Fruit fly (Drosophila melanogaster): ENCODE measurements around the gene Girdin.

- TF ChIP-seq usp (GFP tag; optimal IDR thresholded peaks at IDR 0.05) (no peak), pan (optimal IDR thresholded peaks at IDR 0.05) (no peak), psq (optimal IDR thresholded peaks at IDR 0.05) (no peak)
Observed at dm6 chr3L:3148125-3149059, 30.3 kb upstream of the Girdin start, which contains the start of the genes Usp5 and BtbVII.

Measured in whole organism.